Fruit fly (Drosophila melanogaster) whole organism, embryonic: ENCODE results near the gene CG7275.

ENCODE experiments used
- Atf-2 ChIP-seq: fragments of 200-800 bp; sonication (Bioruptor generic); optimal IDR thresholded peaks from 2 replicates; lab custom pipeline; 2016; ENCODE audit warnings: missing biosample characterization, missing genetic modification characterization
- Blimp-1 ChIP-seq: fragments of 200-800 bp; sonication (Bioruptor generic); optimal IDR thresholded peaks from 3 replicates; lab custom pipeline; 2018; ENCODE audit warnings: missing biosample characterization, missing genetic modification characterization, mild to moderate bottlenecking, moderate library complexity, missing genetic modification reagents
- CG10431 ChIP-seq: fragments of 200-800 bp; sonication (Bioruptor generic); optimal IDR thresholded peaks from 3 replicates; lab custom pipeline; 2018; ENCODE audit warnings: missing biosample characterization, mild to moderate bottlenecking, missing genetic modification characterization
- CG10654 ChIP-seq: fragments of 200-800 bp; sonication (Bioruptor generic); optimal IDR thresholded peaks from 2 replicates; lab custom pipeline; 2016; ENCODE audit warnings: missing biosample characterization, missing genetic modification characterization
- CG10959 ChIP-seq: fragments of 200-800 bp; sonication (Bioruptor generic); IDR thresholded peaks from 2 replicates; pipeline ENCODE4 v1.3.6; 2022; ENCODE audit warnings: missing biosample characterization, missing genetic modification characterization
- CG11560 ChIP-seq: fragments of 200-800 bp; sonication (Bioruptor generic); IDR thresholded peaks from 3 replicates; pipeline ENCODE4 v1.3.6; 2022; ENCODE audit warnings: missing biosample characterization, missing genetic modification characterization
- CG12236 ChIP-seq: fragments of 200-800 bp; sonication (Bioruptor generic); optimal IDR thresholded peaks from 2 replicates; lab custom pipeline; 2016; ENCODE audit warnings: missing biosample characterization, missing genetic modification characterization
- CG12769 ChIP-seq: fragments of 200-800 bp; sonication (Bioruptor generic); optimal IDR thresholded peaks from 2 replicates; lab custom pipeline; 2019; ENCODE audit warnings: missing biosample characterization, mild to moderate bottlenecking, missing genetic modification characterization, moderate library complexity
- CG13123 ChIP-seq: fragments of 200-800 bp; sonication (Bioruptor generic); optimal IDR thresholded peaks from 2 replicates; lab custom pipeline; 2016; ENCODE audit warnings: missing biosample characterization, missing genetic modification characterization
- CG14050 ChIP-seq: fragments of 200-800 bp; sonication (Bioruptor generic); IDR thresholded peaks from 3 replicates; pipeline ENCODE4 v1.3.6; 2022; ENCODE audit warnings: missing biosample characterization, missing genetic modification characterization
- CG14965 ChIP-seq: fragments of 200-800 bp; sonication (Bioruptor generic); optimal IDR thresholded peaks from 2 replicates; lab custom pipeline; 2016; ENCODE audit warnings: missing biosample characterization, missing genetic modification characterization, borderline replicate concordance
- CG1647 ChIP-seq: fragments of 200-800 bp; sonication (Bioruptor generic); optimal IDR thresholded peaks from 3 replicates; lab custom pipeline; 2016; ENCODE audit warnings: missing biosample characterization, missing genetic modification characterization
- CG18011 ChIP-seq: fragments of 200-800 bp; sonication (Bioruptor generic); optimal IDR thresholded peaks from 2 replicates; lab custom pipeline; 2017; ENCODE audit warnings: missing biosample characterization, missing genetic modification characterization, mild to moderate bottlenecking, moderate library complexity, missing genotype
- CG3065 ChIP-seq: fragments of 200-800 bp; sonication (Bioruptor generic); optimal IDR thresholded peaks from 2 replicates; lab custom pipeline; 2016; ENCODE audit warnings: missing biosample characterization, missing genetic modification characterization
- CG34376 ChIP-seq: fragments of 200-800 bp; sonication (Bioruptor generic); optimal IDR thresholded peaks from 2 replicates; lab custom pipeline; 2018; ENCODE audit warnings: missing biosample characterization, mild to moderate bottlenecking, missing genetic modification characterization
- CG4707 ChIP-seq: fragments of 200-800 bp; sonication (Bioruptor generic); optimal IDR thresholded peaks from 2 replicates; lab custom pipeline; 2018; ENCODE audit warnings: missing biosample characterization, mild to moderate bottlenecking, missing genetic modification characterization, moderate library complexity
- CG5953 ChIP-seq: fragments of 200-800 bp; sonication (Bioruptor generic); IDR thresholded peaks from 2 replicates; pipeline ENCODE4 v1.3.6; 2022; ENCODE audit warnings: missing biosample characterization, missing genetic modification characterization
- CG6854 ChIP-seq: fragments of 200-800 bp; sonication (Bioruptor generic); optimal IDR thresholded peaks from 3 replicates; lab custom pipeline; 2017; ENCODE audit warnings: missing biosample characterization, mild to moderate bottlenecking, missing genetic modification characterization
- CG7786 ChIP-seq: fragments of 200-800 bp; sonication (Bioruptor generic); optimal IDR thresholded peaks from 2 replicates; lab custom pipeline; 2016; ENCODE audit warnings: missing biosample characterization, missing genetic modification characterization
- CG8765 ChIP-seq: fragments of 200-800 bp; sonication (Bioruptor generic); IDR thresholded peaks from 2 replicates; pipeline ENCODE4 v1.3.6; 2022; ENCODE audit warnings: missing biosample characterization, missing genetic modification characterization
- Camta ChIP-seq: fragments of 200-800 bp; sonication (Bioruptor generic); optimal IDR thresholded peaks from 2 replicates; lab custom pipeline; 2016; ENCODE audit warnings: missing biosample characterization, missing genetic modification characterization
- Dbx ChIP-seq: fragments of 200-800 bp; sonication (Bioruptor generic); IDR thresholded peaks from 3 replicates; pipeline ENCODE4 v1.3.6; 2022; ENCODE audit warnings: missing biosample characterization, missing genetic modification characterization
- Dip3 ChIP-seq: fragments of 200-800 bp; sonication (Bioruptor generic); optimal IDR thresholded peaks from 3 replicates; lab custom pipeline; 2016; ENCODE audit warnings: missing biosample characterization, missing genetic modification characterization
- Dp ChIP-seq: fragments of 200-800 bp; sonication (Bioruptor generic); optimal IDR thresholded peaks from 2 replicates; lab custom pipeline; 2018; ENCODE audit warnings: missing biosample characterization, mild to moderate bottlenecking, missing genetic modification characterization, moderate library complexity
- Gsc ChIP-seq: fragments of 200-800 bp; sonication (Bioruptor generic); IDR thresholded peaks from 2 replicates; pipeline ENCODE4 v1.3.6; 2022; ENCODE audit warnings: missing biosample characterization, missing genetic modification characterization
- HLHmδ ChIP-seq: fragments of 200-800 bp; sonication (Bioruptor generic); optimal IDR thresholded peaks from 2 replicates; lab custom pipeline; 2018; ENCODE audit warnings: missing biosample characterization, mild to moderate bottlenecking, missing genetic modification characterization, moderate library complexity
- Hmr ChIP-seq: fragments of 200-800 bp; sonication (Bioruptor generic); optimal IDR thresholded peaks from 3 replicates; lab custom pipeline; 2017; ENCODE audit warnings: mild to moderate bottlenecking, missing biosample characterization, missing genetic modification reagents, missing genetic modification characterization
- Med ChIP-seq: fragments of 200-800 bp; sonication (Bioruptor generic); peaks from one replicate; lab custom pipeline; 2016; ENCODE audit warnings: missing biosample characterization, missing genetic modification characterization, mild to moderate bottlenecking, inconsistent platforms, moderate library complexity
- NC2β ChIP-seq: fragments of 200-800 bp; sonication (Bioruptor generic); optimal IDR thresholded peaks from 2 replicates; lab custom pipeline; 2016; ENCODE audit warnings: missing biosample characterization, missing genetic modification characterization
- Nf-YA ChIP-seq: fragments of 200-800 bp; sonication (Bioruptor generic); IDR thresholded peaks from 2 replicates; pipeline ENCODE4 v1.3.6; 2022; ENCODE audit warnings: missing biosample characterization, missing genetic modification characterization
- NfI ChIP-seq: fragments of 200-800 bp; sonication (Bioruptor generic); optimal IDR thresholded peaks from 3 replicates; lab custom pipeline; 2018; ENCODE audit warnings: missing biosample characterization, mild to moderate bottlenecking, missing genetic modification characterization, moderate library complexity
- Rx ChIP-seq: fragments of 200-800 bp; sonication (Bioruptor generic); IDR thresholded peaks from 2 replicates; pipeline ENCODE4 v1.3.6; 2022; ENCODE audit warnings: missing biosample characterization, missing genetic modification characterization
- ase ChIP-seq: fragments of 200-800 bp; sonication (Bioruptor generic); IDR thresholded peaks from 3 replicates; pipeline ENCODE4 v1.3.6; 2022; ENCODE audit warnings: missing biosample characterization, missing genetic modification characterization
- cas ChIP-seq: fragments of 200-800 bp; sonication (Bioruptor generic); IDR thresholded peaks from 2 replicates; pipeline ENCODE4 v1.3.6; 2022; ENCODE audit warnings: missing biosample characterization, missing genetic modification characterization
- cato ChIP-seq: fragments of 200-800 bp; sonication (Bioruptor generic); optimal IDR thresholded peaks from 2 replicates; lab custom pipeline; 2016; ENCODE audit warnings: missing biosample characterization, missing genetic modification characterization, borderline replicate concordance
- disco-r ChIP-seq: fragments of 200-800 bp; sonication (Bioruptor generic); optimal IDR thresholded peaks from 2 replicates; lab custom pipeline; 2016; ENCODE audit warnings: missing biosample characterization, missing genetic modification characterization
- dpn ChIP-seq, 2 experiments: fragments of 200-800 bp; sonication (Bioruptor generic); optimal IDR thresholded peaks; 3 replicates each; lab custom pipeline; 2016; ENCODE audit warnings: missing biosample characterization in 2 of 2, missing genetic modification characterization in 2 of 2
- exex ChIP-seq: fragments of 200-800 bp; sonication (Bioruptor generic); optimal IDR thresholded peaks from 4 replicates; lab custom pipeline; 2018; ENCODE audit warnings: missing biosample characterization, mild to moderate bottlenecking, missing genetic modification characterization, moderate library complexity
- fd64A ChIP-seq: fragments of 200-800 bp; sonication (Bioruptor generic); optimal IDR thresholded peaks from 3 replicates; lab custom pipeline; 2018; ENCODE audit warnings: missing biosample characterization, mild to moderate bottlenecking, missing genetic modification characterization
- grau ChIP-seq: fragments of 200-800 bp; optimal IDR thresholded peaks from 3 replicates; lab custom pipeline; 2019; ENCODE audit warnings: missing biosample characterization, mild to moderate bottlenecking, missing genetic modification characterization, moderate library complexity
- nau ChIP-seq: fragments of 200-800 bp; sonication (Bioruptor generic); optimal IDR thresholded peaks from 3 replicates; lab custom pipeline; 2017; ENCODE audit warnings: missing biosample characterization, mild to moderate bottlenecking, missing genetic modification characterization, missing genetic modification reagents
- onecut ChIP-seq: fragments of 200-800 bp; sonication (Bioruptor generic); IDR thresholded peaks from 2 replicates; pipeline ENCODE4 v1.3.6; 2022; ENCODE audit warnings: missing biosample characterization, missing genetic modification characterization
- org-1 ChIP-seq: fragments of 200-800 bp; sonication (Bioruptor generic); optimal IDR thresholded peaks from 2 replicates; lab custom pipeline; 2017; ENCODE audit warnings: missing biosample characterization, missing genetic modification characterization
- pum ChIP-seq: fragments of 200-800 bp; sonication (Bioruptor generic); optimal IDR thresholded peaks from 2 replicates; lab custom pipeline; 2016; ENCODE audit warnings: missing biosample characterization, missing genetic modification characterization
- salm ChIP-seq: fragments of 200-800 bp; sonication (Bioruptor generic); optimal IDR thresholded peaks from 2 replicates; lab custom pipeline; 2018; ENCODE audit warnings: missing biosample characterization, mild to moderate bottlenecking, missing genetic modification characterization
- schlank ChIP-seq: fragments of 200-800 bp; sonication (Bioruptor generic); optimal IDR thresholded peaks from 2 replicates; lab custom pipeline; 2018; ENCODE audit warnings: missing biosample characterization, mild to moderate bottlenecking, missing genetic modification characterization
- sd ChIP-seq: fragments of 200-800 bp; sonication (Bioruptor generic); optimal IDR thresholded peaks from 3 replicates; lab custom pipeline; 2018; ENCODE audit warnings: missing biosample characterization, mild to moderate bottlenecking, missing genetic modification characterization, moderate library complexity
- slou ChIP-seq: fragments of 200-800 bp; sonication (Bioruptor generic); optimal IDR thresholded peaks from 3 replicates; lab custom pipeline; 2016; ENCODE audit warnings: missing biosample characterization, missing genetic modification characterization
- tgo ChIP-seq: fragments of 200-800 bp; sonication (Bioruptor generic); IDR thresholded peaks from 3 replicates; pipeline ENCODE4 v1.3.6; 2022; ENCODE audit warnings: missing biosample characterization, missing genetic modification characterization
- trem ChIP-seq: fragments of 200-800 bp; optimal IDR thresholded peaks from 3 replicates; lab custom pipeline; 2019; ENCODE audit warnings: missing biosample characterization, mild to moderate bottlenecking, missing genetic modification characterization, moderate library complexity
- zf30C ChIP-seq: fragments of 200-800 bp; sonication (Bioruptor generic); optimal IDR thresholded peaks from 3 replicates; lab custom pipeline; 2018; ENCODE audit warnings: missing biosample characterization, mild to moderate bottlenecking, missing genetic modification characterization

CG7275 gene

dm6 chr3L:15493886-15494598 lies 4.7 kb upstream of the CG7275 start (continued):
- TF ChIP-seq zf30C: no peak
- TF ChIP-seq tgo (GFP tag; lab: Robert Waterston, UW): no peak
- no peak for TF ChIP-seq Dip3 (GFP tag; lab: Kevin White, UChicago)
- TF ChIP-seq Rx: no peak
- TF ChIP-seq Med: no peak
- no peak for TF ChIP-seq CG5953 (GFP tag; lab: Robert Waterston, UW)
- TF ChIP-seq Dbx (GFP tag; lab: Robert Waterston, UW): no peak
- no peak for TF ChIP-seq cas (GFP tag; lab: Robert Waterston, UW)
- TF ChIP-seq dpn (GFP tag; optimal IDR thresholded peaks at IDR 0.05; lab: Kevin White, UChicago): no peak
- TF ChIP-seq org-1 (GFP tag; lab: Kevin White, UChicago): no peak
- TF ChIP-seq fd64A: no peak
- peak; percentile 37 for TF ChIP-seq Hmr (GFP tag; lab: Kevin White, UChicago)
- no peak for TF ChIP-seq trem (tag; lab: Kevin White, UChicago)
- TF ChIP-seq NC2β (GFP tag; lab: Kevin White, UChicago): no peak
- TF ChIP-seq CG10959 (GFP tag; lab: Robert Waterston, UW): no peak
- TF ChIP-seq CG34376 (GFP tag; lab: Kevin White, UChicago): no peak
- TF ChIP-seq Blimp-1 (GFP tag; lab: Kevin White, UChicago): peak; percentile 37
- TF ChIP-seq exex (tag; lab: Kevin White, UChicago): no peak
- TF ChIP-seq CG3065: no peak
- no peak for TF ChIP-seq CG14050
- no peak for TF ChIP-seq HLHmδ
- TF ChIP-seq disco-r: no peak
- no peak for TF ChIP-seq onecut (GFP tag; lab: Robert Waterston, UW)
- TF ChIP-seq CG8765 (GFP tag; lab: Robert Waterston, UW): no peak
- TF ChIP-seq CG12236 (GFP tag; lab: Kevin White, UChicago): no peak
- TF ChIP-seq CG7786 (GFP tag; lab: Kevin White, UChicago): no peak
- no peak for TF ChIP-seq Gsc
- no peak for TF ChIP-seq NfI (GFP tag; lab: Kevin White, UChicago)
- TF ChIP-seq ase: no peak; the same call in 2 of the 3 replicates
- no peak for TF ChIP-seq CG18011
- no peak for TF ChIP-seq CG10431 (GFP tag; lab: Kevin White, UChicago)
- no peak for TF ChIP-seq Nf-YA (GFP tag; lab: Robert Waterston, UW)
- no peak for TF ChIP-seq CG12769 (tag; lab: Kevin White, UChicago)
- TF ChIP-seq slou (GFP tag; lab: Kevin White, UChicago): no peak
- TF ChIP-seq CG10654 (GFP tag; lab: Kevin White, UChicago): no peak
- TF ChIP-seq CG6854 (GFP tag; lab: Kevin White, UChicago): no peak
- no peak for TF ChIP-seq Dp (GFP tag; lab: Kevin White, UChicago)
- TF ChIP-seq Atf-2 (GFP tag; lab: Kevin White, UChicago): no peak
- no peak for TF ChIP-seq nau (GFP tag; lab: Kevin White, UChicago)
- TF ChIP-seq Camta (GFP tag; lab: Kevin White, UChicago): no peak
- TF ChIP-seq CG4707 (GFP tag; lab: Kevin White, UChicago): no peak
- no peak for TF ChIP-seq sd (tag; lab: Kevin White, UChicago)
- no peak for TF ChIP-seq pum
- TF ChIP-seq cato (GFP tag; lab: Kevin White, UChicago): no peak
- TF ChIP-seq CG11560 (tag; lab: Robert Waterston, UW): no peak
- no peak for TF ChIP-seq CG13123 (GFP tag; lab: Kevin White, UChicago)
- TF ChIP-seq grau: peak; percentile 30
- TF ChIP-seq CG14965 (GFP tag; lab: Kevin White, UChicago): no peak
- TF ChIP-seq CG1647 (GFP tag; lab: Kevin White, UChicago): no peak
- TF ChIP-seq schlank (tag; lab: Kevin White, UChicago): no peak
- no peak for TF ChIP-seq salm (tag; lab: Kevin White, UChicago)
